In genomic region chr3L:821951-822350, dm6 we compare ENCODE assay signal across 2 fruit fly cellular contexts.
TF ChIP-seq lines count a peak whose summit lies in the region.

No protein-coding gene starts in this region.

TF ChIP-seq in whole organism, embryonic, 481 proteins besides CTCF, POLR2A, EP300 and RAD21 (continued from another document and continues in another):
- TF ChIP-seq CG4328 (GFP tag; optimal IDR thresholded peaks at IDR 0.05; lab: Kevin White, UChicago) (peak; percentile 62), danr (GFP tag; IDR thresholded peaks at IDR 0.05; lab: Robert Waterston, UW) (peak; percentile 52), CG9817 (tag; optimal IDR thresholded peaks at IDR 0.05; lab: Kevin White, UChicago) (peak; percentile 33), Rx (GFP tag; IDR thresholded peaks at IDR 0.05; lab: Robert Waterston, UW) (peak; percentile 68; the same call in 1 of the 2 replicates), C15 (GFP tag; IDR thresholded peaks at IDR 0.05; lab: Robert Waterston, UW) (0 out of 3 replicates have a peak, but pooled peaks have one; percentile 42), Med (GFP tag; lab: Kevin White, UChicago) (peak; percentile 86), ssp (GFP tag; IDR thresholded peaks at IDR 0.05; lab: Robert Waterston, UW) (peak; percentile 56), Mes4 (GFP tag; optimal IDR thresholded peaks at IDR 0.05; lab: Kevin White, UChicago) (no peak), CG11247 (GFP tag; IDR thresholded peaks at IDR 0.05; lab: Robert Waterston, UW) (peak; percentile 38; the same call in 1 of the 2 replicates), Dref (GFP tag; IDR thresholded peaks at IDR 0.05; lab: Robert Waterston, UW) (no peak), CG8924 (tag; optimal IDR thresholded peaks at IDR 0.05; lab: Kevin White, UChicago) (peak; percentile 68), CG1233 (GFP tag; optimal IDR thresholded peaks at IDR 0.05; lab: Kevin White, UChicago) (peak; percentile 59), CG3163 (GFP tag; optimal IDR thresholded peaks at IDR 0.05; lab: Kevin White, UChicago) (no peak), CG6683 (GFP tag; optimal IDR thresholded peaks at IDR 0.05; lab: Kevin White, UChicago) (peak; percentile 44), Max (GFP tag; optimal IDR thresholded peaks at IDR 0.05; lab: Kevin White, UChicago) (peak; percentile 62), chn (GFP tag; optimal IDR thresholded peaks at IDR 0.05; lab: Kevin White, UChicago) (peak; percentile 32), wdn (GFP tag; IDR thresholded peaks at IDR 0.05; lab: Robert Waterston, UW) (peak; percentile 28; the same call in 1 of the 2 replicates), tx (GFP tag; optimal IDR thresholded peaks at IDR 0.05; lab: Kevin White, UChicago) (peak; percentile 14), CG12659 (GFP tag; optimal IDR thresholded peaks at IDR 0.05; lab: Kevin White, UChicago) (peak; percentile 40), CG34376 (GFP tag; optimal IDR thresholded peaks at IDR 0.05; lab: Kevin White, UChicago) (no peak), usp (GFP tag; optimal IDR thresholded peaks at IDR 0.05; lab: Kevin White, UChicago) (no peak), caup (GFP tag; optimal IDR thresholded peaks at IDR 0.05; lab: Kevin White, UChicago; ENCODE audit: severe bottlenecking) (peak; percentile 19), dpn (GFP tag; optimal IDR thresholded peaks at IDR 0.05; lab: Kevin White, UChicago) (peak; percentile 57 to 62), Kr (GFP tag; optimal IDR thresholded peaks at IDR 0.05; lab: Kevin White, UChicago) (no peak), HmgZ (tag; optimal IDR thresholded peaks at IDR 0.05; lab: Kevin White, UChicago) (no peak), fd96Cb (tag; optimal IDR thresholded peaks at IDR 0.05; lab: Kevin White, UChicago) (peak; percentile 83), CG32532 (GFP tag; IDR thresholded peaks at IDR 0.05; lab: Robert Waterston, UW) (peak; percentile 76), nmo (GFP tag; optimal IDR thresholded peaks at IDR 0.05; lab: Kevin White, UChicago) (peak; percentile 59), wor (GFP tag; IDR thresholded peaks at IDR 0.05; lab: Robert Waterston, UW) (peak; percentile 48; the same call in 1 of the 2 replicates), amos (GFP tag; IDR thresholded peaks at IDR 0.05; lab: Robert Waterston, UW; ENCODE audit: partially characterized antibody) (no peak), nau (GFP tag; optimal IDR thresholded peaks at IDR 0.05; lab: Kevin White, UChicago) (peak; percentile 76), mam (GFP tag; optimal IDR thresholded peaks at IDR 0.05; lab: Kevin White, UChicago) (peak; percentile 44), CG32772 (GFP tag; IDR thresholded peaks at IDR 0.05; lab: Robert Waterston, UW) (peak; percentile 66), ham (GFP tag; IDR thresholded peaks at IDR 0.05; lab: Robert Waterston, UW) (no peak), Dp (GFP tag; optimal IDR thresholded peaks at IDR 0.05; lab: Kevin White, UChicago) (no peak), CG1603 (tag; optimal IDR thresholded peaks at IDR 0.05; lab: Kevin White, UChicago) (peak; percentile 68), Dll (GFP tag; IDR thresholded peaks at IDR 0.05; lab: Robert Waterston, UW; ENCODE audit: partially characterized antibody) (no peak), CG2678 (tag; optimal IDR thresholded peaks at IDR 0.05; lab: Kevin White, UChicago) (peak; percentile 83), gfzf (GFP tag; optimal IDR thresholded peaks at IDR 0.05; lab: Kevin White, UChicago) (no peak), twi (tag; optimal IDR thresholded peaks at IDR 0.05; lab: Kevin White, UChicago) (peak; percentile 82), Lhr (GFP tag; optimal IDR thresholded peaks at IDR 0.05; lab: Kevin White, UChicago) (peak; percentile 24), row (GFP tag; IDR thresholded peaks at IDR 0.05; lab: Robert Waterston, UW) (peak; percentile 75), grn (GFP tag; optimal IDR thresholded peaks at IDR 0.05; lab: Kevin White, UChicago) (no peak), CG17568 (GFP tag; optimal IDR thresholded peaks at IDR 0.05; lab: Kevin White, UChicago) (no peak), Scr (GFP tag; IDR thresholded peaks at IDR 0.05; lab: Robert Waterston, UW; ENCODE audit: partially characterized antibody) (no peak), trem (tag; optimal IDR thresholded peaks at IDR 0.05; lab: Kevin White, UChicago) (peak; percentile 73), CG9609 (GFP tag; optimal IDR thresholded peaks at IDR 0.05; lab: Kevin White, UChicago) (no peak), crc (GFP tag; optimal IDR thresholded peaks at IDR 0.05; lab: Kevin White, UChicago) (no peak), jing (GFP tag; optimal IDR thresholded peaks at IDR 0.05; lab: Kevin White, UChicago) (peak; percentile 36), CG30403 (GFP tag; optimal IDR thresholded peaks at IDR 0.05; lab: Kevin White, UChicago) (peak; percentile 64), CG2199 (GFP tag; IDR thresholded peaks at IDR 0.05; lab: Robert Waterston, UW) (no peak), Hmx (GFP tag; optimal IDR thresholded peaks at IDR 0.05; lab: Kevin White, UChicago) (no peak), Opbp (GFP tag; IDR thresholded peaks at IDR 0.05; lab: Robert Waterston, UW; ENCODE audit: partially characterized antibody) (no peak), Optix (GFP tag; IDR thresholded peaks at IDR 0.05; lab: Robert Waterston, UW) (0 out of 3 replicates have a peak, but pooled peaks have one; percentile 10), onecut (GFP tag; IDR thresholded peaks at IDR 0.05; lab: Robert Waterston, UW) (peak; percentile 66), CG11560 (tag; IDR thresholded peaks at IDR 0.05; lab: Robert Waterston, UW) (0 out of 3 replicates have a peak, but pooled peaks have one; percentile 48), ranshi (GFP tag; IDR thresholded peaks at IDR 0.05; lab: Robert Waterston, UW) (peak; percentile 80), schlank (tag; optimal IDR thresholded peaks at IDR 0.05; lab: Kevin White, UChicago) (peak; percentile 33), CG17186 (GFP tag; optimal IDR thresholded peaks at IDR 0.05; lab: Kevin White, UChicago) (peak; percentile 41), CG9437 (GFP tag; optimal IDR thresholded peaks at IDR 0.05; lab: Kevin White, UChicago) (peak; percentile 32), ind (GFP tag; optimal IDR thresholded peaks at IDR 0.05; lab: Kevin White, UChicago) (peak; percentile 70), ara (GFP tag; IDR thresholded peaks at IDR 0.05; lab: Robert Waterston, UW) (peak; percentile 86), Hr39 (optimal IDR thresholded peaks at IDR 0.05; lab: Kevin White, UChicago) (no peak), Adf1 (GFP tag; IDR thresholded peaks at IDR 0.05; lab: Robert Waterston, UW) (no peak), fd102C (GFP tag; optimal IDR thresholded peaks at IDR 0.05; lab: Kevin White, UChicago) (no peak), dm (GFP tag; optimal IDR thresholded peaks at IDR 0.05; lab: Kevin White, UChicago) (peak; percentile 14)

TF ChIP-seq in whole organism, prepupa, 60 proteins besides CTCF, POLR2A, EP300 and RAD21 (continued from another document):
- peak; percentile 89 for TF ChIP-seq CG3919 (GFP tag; optimal IDR thresholded peaks at IDR 0.05; lab: Kevin White, UChicago)
- peak; percentile 16 for TF ChIP-seq Ets21C (GFP tag; optimal IDR thresholded peaks at IDR 0.05; lab: Kevin White, UChicago)
- peak; percentile 79 for TF ChIP-seq CG10631 (GFP tag; optimal IDR thresholded peaks at IDR 0.05; lab: Kevin White, UChicago)
- TF ChIP-seq Hr39 (GFP tag; optimal IDR thresholded peaks at IDR 0.05; lab: Kevin White, UChicago), result peak; percentile 48
- peak; percentile 61 for TF ChIP-seq Smox (GFP tag; optimal IDR thresholded peaks at IDR 0.05; lab: Kevin White, UChicago)
- TF ChIP-seq OdsH (GFP tag; optimal IDR thresholded peaks at IDR 0.05; lab: Kevin White, UChicago), result peak; percentile 74
- peak; percentile 51 for TF ChIP-seq CG31627 (GFP tag; optimal IDR thresholded peaks at IDR 0.05; lab: Kevin White, UChicago)
- peak; percentile 80 for TF ChIP-seq net (GFP tag; optimal IDR thresholded peaks at IDR 0.05; lab: Kevin White, UChicago)
- TF ChIP-seq pdm3 (GFP tag; optimal IDR thresholded peaks at IDR 0.05; lab: Kevin White, UChicago), result peak; percentile 78
- no peak for TF ChIP-seq Hr38 (GFP tag; optimal IDR thresholded peaks at IDR 0.05; lab: Kevin White, UChicago)
- peak; percentile 39 for TF ChIP-seq fd85E (GFP tag; optimal IDR thresholded peaks at IDR 0.05; lab: Kevin White, UChicago)
- peak; percentile 74 for TF ChIP-seq esn (GFP tag; optimal IDR thresholded peaks at IDR 0.05; lab: Kevin White, UChicago)
- TF ChIP-seq lz (GFP tag; optimal IDR thresholded peaks at IDR 0.05; lab: Kevin White, UChicago), result peak; percentile 48
- peak; percentile 74 for TF ChIP-seq CG11762 (GFP tag; optimal IDR thresholded peaks at IDR 0.05; lab: Kevin White, UChicago; ENCODE audit: insufficient read depth)
- TF ChIP-seq Eip93F (GFP tag; optimal IDR thresholded peaks at IDR 0.05; lab: Kevin White, UChicago), result peak; percentile 50
- peak; percentile 76 for TF ChIP-seq CG16779 (tag; optimal IDR thresholded peaks at IDR 0.05; lab: Kevin White, UChicago)
- peak; percentile 48 for TF ChIP-seq Lpt (GFP tag; optimal IDR thresholded peaks at IDR 0.05; lab: Kevin White, UChicago)
- TF ChIP-seq Met (GFP tag; optimal IDR thresholded peaks at IDR 0.05; lab: Kevin White, UChicago), result peak; percentile 75
- TF ChIP-seq CG3032 (tag; optimal IDR thresholded peaks at IDR 0.05; lab: Kevin White, UChicago), result peak; percentile 87
- TF ChIP-seq Ets96B (tag; optimal IDR thresholded peaks at IDR 0.05; lab: Kevin White, UChicago), result peak; percentile 89
- peak; percentile 55 for TF ChIP-seq CG15336 (GFP tag; IDR thresholded peaks at IDR 0.05; lab: Robert Waterston, UW)
- peak; percentile 43 for TF ChIP-seq CG4318 (GFP tag; optimal IDR thresholded peaks at IDR 0.05; lab: Kevin White, UChicago)
- TF ChIP-seq CG7368 (GFP tag; optimal IDR thresholded peaks at IDR 0.05; lab: Kevin White, UChicago), result peak; percentile 83
- peak; percentile 72 for TF ChIP-seq CG8319 (GFP tag; optimal IDR thresholded peaks at IDR 0.05; lab: Kevin White, UChicago)
- peak; percentile 86 for TF ChIP-seq achi (GFP tag; optimal IDR thresholded peaks at IDR 0.05; lab: Kevin White, UChicago)
- peak; percentile 69 for TF ChIP-seq Sox14 (GFP tag; optimal IDR thresholded peaks at IDR 0.05; lab: Kevin White, UChicago)
- peak; percentile 86 for TF ChIP-seq svp (GFP tag; lab: Kevin White, UChicago)
- TF ChIP-seq CG11294 (GFP tag; IDR thresholded peaks at IDR 0.05; lab: Robert Waterston, UW), result peak; percentile 56
- TF ChIP-seq Sox102F (GFP tag; optimal IDR thresholded peaks at IDR 0.05; lab: Kevin White, UChicago), result peak; percentile 66
- peak; percentile 86 for TF ChIP-seq CG10669 (GFP tag; optimal IDR thresholded peaks at IDR 0.05; lab: Kevin White, UChicago)
- peak; percentile 72 for TF ChIP-seq CG8119 (GFP tag; IDR thresholded peaks at IDR 0.05; lab: Robert Waterston, UW)
- TF ChIP-seq Hr4 (GFP tag; optimal IDR thresholded peaks at IDR 0.05; lab: Kevin White, UChicago), result peak; percentile 62
- TF ChIP-seq salr (GFP tag; optimal IDR thresholded peaks at IDR 0.05; lab: Kevin White, UChicago), result peak; percentile 29 to 43
- peak; percentile 50 for TF ChIP-seq Blimp-1 (GFP tag; optimal IDR thresholded peaks at IDR 0.05; lab: Kevin White, UChicago)
- peak; percentile 75 for TF ChIP-seq CG6792 (GFP tag; optimal IDR thresholded peaks at IDR 0.05; lab: Kevin White, UChicago)
- peak; percentile 56 for TF ChIP-seq CG1621 (tag; optimal IDR thresholded peaks at IDR 0.05; lab: Kevin White, UChicago)
- peak; percentile 71 for TF ChIP-seq topi (GFP tag; optimal IDR thresholded peaks at IDR 0.05; lab: Kevin White, UChicago)
- peak; percentile 69 for TF ChIP-seq CG6854 (GFP tag; optimal IDR thresholded peaks at IDR 0.05; lab: Kevin White, UChicago)
